Fruit fly (Drosophila melanogaster): ENCODE data around the gene CG46316.

The CG46316 gene

DNA sequence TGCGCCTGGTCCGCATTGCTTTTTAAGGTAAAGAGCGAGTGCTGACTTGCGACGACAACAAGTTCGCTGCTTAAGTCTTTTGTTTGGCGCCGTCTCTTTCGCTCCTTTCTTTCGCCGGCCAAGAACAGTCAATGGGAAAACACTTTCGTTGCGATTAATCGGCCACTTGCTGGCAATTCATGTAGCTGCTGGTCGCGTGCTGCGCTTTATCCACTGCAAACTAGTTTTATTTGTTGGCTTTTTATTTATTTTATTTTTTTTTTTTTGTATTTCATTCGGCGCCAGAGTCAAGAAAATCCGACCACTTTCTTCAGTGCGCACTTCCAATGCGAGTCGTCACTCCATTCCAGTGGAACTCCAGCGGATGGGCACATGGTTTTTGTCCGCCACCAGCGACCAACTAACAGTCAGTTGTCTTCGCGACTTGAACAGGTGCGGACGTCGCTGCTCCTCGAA lies at the start of gene CG46316, which contains the start of gene CG13627:
CG46316 (plus strand) TSS at position 406 of the 456 bp plus-strand sequence.
CG13627 (plus strand) TSS at position 406 of the 456 bp plus-strand sequence.
- TF ChIP-seq CG8159 (tag; optimal IDR thresholded peaks at IDR 0.05) (no peak), Snoo (tag; optimal IDR thresholded peaks at IDR 0.05) (no peak), Pif1A (GFP tag; optimal IDR thresholded peaks at IDR 0.05) (no peak), Ets98B (GFP tag; IDR thresholded peaks at IDR 0.05) (peak; percentile 57), gl (tag; optimal IDR thresholded peaks at IDR 0.05) (no peak), CG8301 (tag; optimal IDR thresholded peaks at IDR 0.05) (no peak), CG32121 (GFP tag; IDR thresholded peaks at IDR 0.05) (peak; percentile 17; the same call in 1 of the 2 replicates), CG14655 (GFP tag; optimal IDR thresholded peaks at IDR 0.05) (peak; percentile 32), CG9948 (tag; optimal IDR thresholded peaks at IDR 0.05) (no peak), fd96Ca (GFP tag; IDR thresholded peaks at IDR 0.05) (0 out of 3 replicates have a peak, but pooled peaks have one; percentile 11), CG34367 (tag; optimal IDR thresholded peaks at IDR 0.05) (no peak), D1 (tag; optimal IDR thresholded peaks at IDR 0.05) (no peak), CG4496 (GFP tag; IDR thresholded peaks at IDR 0.05) (no peak), rn (GFP tag; IDR thresholded peaks at IDR 0.05) (no peak)

DNA sequence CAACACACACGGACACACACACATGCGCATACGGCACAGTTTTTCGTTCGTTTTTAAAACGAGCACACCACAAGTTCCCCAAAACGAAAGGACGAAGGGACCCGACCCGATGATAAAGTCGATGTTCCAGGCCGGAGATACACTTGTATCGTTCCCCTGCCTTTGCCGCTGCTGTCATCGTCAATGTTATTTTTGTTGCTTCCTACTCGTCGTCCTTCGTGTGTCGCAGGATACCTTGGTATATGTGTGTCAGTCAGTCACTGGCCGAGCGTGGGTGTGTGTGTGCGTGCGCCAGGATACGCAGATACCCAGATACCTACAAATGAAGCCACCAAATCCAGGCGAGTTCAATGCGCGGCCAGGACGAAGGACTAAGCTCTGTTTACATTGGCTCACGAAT lies 49.5 kb upstream of the CG46316 start:
- TF ChIP-seq D1 (tag; optimal IDR thresholded peaks at IDR 0.05), result no peak
- TF ChIP-seq Ets98B (GFP tag; IDR thresholded peaks at IDR 0.05), result no peak
- TF ChIP-seq CG8159 (tag; optimal IDR thresholded peaks at IDR 0.05), result no peak
- TF ChIP-seq Pif1B (GFP tag; optimal IDR thresholded peaks at IDR 0.05), result no peak
- TF ChIP-seq CG9948 (tag; optimal IDR thresholded peaks at IDR 0.05), result no peak
- TF ChIP-seq CG12605 (GFP tag; IDR thresholded peaks at IDR 0.05), result no peak
- TF ChIP-seq CG8301 (tag; optimal IDR thresholded peaks at IDR 0.05), result no peak
- no peak for TF ChIP-seq fd96Ca (GFP tag; IDR thresholded peaks at IDR 0.05)
- TF ChIP-seq gl (tag; optimal IDR thresholded peaks at IDR 0.05), result no peak
- TF ChIP-seq Snoo (tag; optimal IDR thresholded peaks at IDR 0.05), result no peak
- TF ChIP-seq Pif1A (GFP tag; optimal IDR thresholded peaks at IDR 0.05), result no peak
- TF ChIP-seq CG17806 (tag; optimal IDR thresholded peaks at IDR 0.05), result no peak
- no peak for TF ChIP-seq CG15710 (tag; optimal IDR thresholded peaks at IDR 0.05)
- TF ChIP-seq CG14655 (GFP tag; optimal IDR thresholded peaks at IDR 0.05), result no peak
- TF ChIP-seq CG10348 (GFP tag; IDR thresholded peaks at IDR 0.05), result no peak
- TF ChIP-seq CG13204 (GFP tag; optimal IDR thresholded peaks at IDR 0.05), result no peak
- no peak for TF ChIP-seq CG32121 (GFP tag; IDR thresholded peaks at IDR 0.05)
- no peak for TF ChIP-seq EcR (GFP tag; optimal IDR thresholded peaks at IDR 0.05)

dm6 chr3R:24667538-24668207 lies 44.9 kb upstream of the CG46316 start:
- TF ChIP-seq Ets98B (GFP tag; IDR thresholded peaks at IDR 0.05) (peak; percentile 26; the same call in 1 of the 2 replicates), fd96Ca (GFP tag; IDR thresholded peaks at IDR 0.05) (peak; percentile 15; the same call in 1 of the 3 replicates), CG14655 (GFP tag; optimal IDR thresholded peaks at IDR 0.05) (no peak)

DNA sequence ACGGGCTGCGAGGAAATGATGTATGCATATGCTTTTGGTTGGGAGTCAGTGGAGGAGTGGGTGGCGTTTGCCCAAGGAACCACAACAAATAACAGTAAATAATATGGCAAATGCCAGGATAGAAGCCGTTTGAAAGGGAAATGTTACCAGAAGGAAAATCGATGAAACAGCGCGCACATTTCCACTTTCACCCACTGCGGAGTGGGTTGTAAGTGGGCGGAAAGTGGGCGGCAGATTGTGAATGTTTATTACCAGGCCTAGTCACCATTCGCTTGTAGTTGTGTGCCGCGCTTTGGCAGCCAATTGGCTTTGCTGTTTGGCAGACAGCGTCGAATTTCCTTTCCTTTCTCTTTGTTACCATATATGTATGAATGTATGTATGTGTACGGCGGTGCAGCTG lies 40.9 kb upstream of the CG46316 start:
- no peak for TF ChIP-seq CG9948 (tag; optimal IDR thresholded peaks at IDR 0.05)
- TF ChIP-seq gl (tag; optimal IDR thresholded peaks at IDR 0.05), result no peak
- no peak for TF ChIP-seq CG13204 (GFP tag; optimal IDR thresholded peaks at IDR 0.05)
- TF ChIP-seq D1 (tag; optimal IDR thresholded peaks at IDR 0.05), result no peak
- TF ChIP-seq EcR (GFP tag; optimal IDR thresholded peaks at IDR 0.05), result no peak
- no peak for TF ChIP-seq CG14655 (GFP tag; optimal IDR thresholded peaks at IDR 0.05)
- TF ChIP-seq CG4496 (GFP tag; IDR thresholded peaks at IDR 0.05), result no peak
- TF ChIP-seq Ets98B (GFP tag; IDR thresholded peaks at IDR 0.05), result no peak
- TF ChIP-seq fd96Ca (GFP tag; IDR thresholded peaks at IDR 0.05), result no peak
- no peak for TF ChIP-seq CG17806 (tag; optimal IDR thresholded peaks at IDR 0.05)
- no peak for TF ChIP-seq rn (GFP tag; IDR thresholded peaks at IDR 0.05)

DNA sequence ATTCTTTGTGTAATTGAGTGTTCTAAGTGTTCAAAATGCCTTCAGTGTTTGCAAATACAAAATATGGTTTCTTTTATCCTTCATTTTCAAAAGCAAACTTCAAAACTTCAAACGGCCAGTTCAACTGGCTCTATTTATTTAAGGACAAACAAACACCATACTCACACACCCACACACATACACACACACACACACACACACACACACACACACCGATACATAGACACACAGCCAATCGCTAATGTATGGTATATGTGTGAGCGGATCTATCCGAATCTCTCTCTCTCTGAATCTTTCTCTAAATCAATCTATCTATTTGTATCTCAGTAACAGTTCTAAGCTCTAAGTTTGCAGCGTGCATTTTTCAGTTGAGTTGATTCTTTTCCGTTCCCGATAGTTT lies 19.7 kb upstream of the CG46316 start:
- TF ChIP-seq CG4496 (GFP tag; IDR thresholded peaks at IDR 0.05) (no peak), CG14655 (GFP tag; optimal IDR thresholded peaks at IDR 0.05) (no peak), Pif1B (GFP tag; optimal IDR thresholded peaks at IDR 0.05) (no peak)

- TF ChIP-seq CG14655 (GFP tag; optimal IDR thresholded peaks at IDR 0.05) (no peak), CG10348 (GFP tag; IDR thresholded peaks at IDR 0.05) (no peak)
Observed at dm6 chr3R:24699309-24699708, 13.3 kb upstream of the CG46316 start.

DNA sequence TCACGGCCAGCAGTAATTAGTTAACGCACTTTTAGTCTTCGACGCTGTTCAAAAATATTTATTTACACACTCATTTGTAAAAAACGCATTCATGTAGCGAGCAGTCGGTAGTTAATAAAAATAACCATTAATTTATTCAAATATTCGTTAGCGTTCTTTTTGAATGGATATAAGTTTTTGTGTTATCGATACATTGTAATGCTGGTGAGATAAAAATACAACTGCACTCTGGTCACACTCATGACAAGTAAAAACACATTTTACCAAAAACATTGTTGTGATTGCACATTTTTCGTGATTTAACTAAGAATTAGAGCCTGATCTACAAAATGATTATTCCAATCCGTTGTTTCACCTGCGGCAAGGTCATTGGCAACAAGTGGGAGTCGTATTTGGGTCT lies 4.7 kb downstream of the CG46316 start, which contains the start of gene Polr2L:
Polr2L (plus strand) TSS at position 223 of the 400 bp plus-strand sequence.
- no peak for TF ChIP-seq CG17806 (tag; optimal IDR thresholded peaks at IDR 0.05)
- TF ChIP-seq D1 (tag; optimal IDR thresholded peaks at IDR 0.05), result no peak
- no peak for TF ChIP-seq CG15710 (tag; optimal IDR thresholded peaks at IDR 0.05)
- no peak for TF ChIP-seq CG4496 (GFP tag; IDR thresholded peaks at IDR 0.05)

Data from whole organism, pupa.